Fruit fly (Drosophila melanogaster): ENCODE measurements around the gene CG4004.

dm6 chrX:12748967-12749366, 5.0 kb downstream of the CG4004 start:
- TF ChIP-seq CG1620 (GFP tag; optimal IDR thresholded peaks at IDR 0.05) = no peak
- TF ChIP-seq CG12768 (GFP tag; optimal IDR thresholded peaks at IDR 0.05) = no peak
- TF ChIP-seq ovo (GFP tag; optimal IDR thresholded peaks at IDR 0.05) = no peak
- no peak for TF ChIP-seq CG14711 (tag; optimal IDR thresholded peaks at IDR 0.05)
- TF ChIP-seq CG33017 (tag; optimal IDR thresholded peaks at IDR 0.05) = no peak
